Worm (Caenorhabditis elegans) whole organism, young adult: ENCODE data around the gene sbp-1.

Experiments
- B0019.2 ChIP-seq: fragments of 200-800 bp; sonication (Bioruptor generic); conservative IDR thresholded peaks from 2 replicates; pipeline ENCODE4 v1.3.6; 2022; ENCODE audit warnings: missing genetic modification reagents, missing genetic modification characterization, missing compliant biosample characterization
- F39B2.1 ChIP-seq: fragments of 200-800 bp; sonication (Bioruptor generic); IDR thresholded peaks from 2 replicates; pipeline ENCODE4 v1.3.6; 2022; ENCODE audit warnings: missing genetic modification reagents, missing genetic modification characterization, missing compliant biosample characterization
- ama-1 ChIP-seq, 3 experiments: fragments of 150-350 bp in 1 of 3; sonication (generic microtip) in 2 of 3; optimal IDR thresholded peaks; 2 replicates each; lab custom pipeline; 2014 to 2018; ENCODE audit warnings: missing biosample characterization in 2 of 3, missing genetic modification characterization in 2 of 3, missing genetic modification reagents in 2 of 3
- ets-4 ChIP-seq: fragments of 200-800 bp; sonication (Bioruptor generic); optimal IDR thresholded peaks from 2 replicates; lab custom pipeline; 2018; ENCODE audit warnings: mild to moderate bottlenecking, missing genetic modification characterization, missing compliant biosample characterization
- fkh-3 ChIP-seq: sonication (generic microtip); optimal IDR thresholded peaks from 2 replicates; lab custom pipeline; 2016; ENCODE audit warnings: mild to moderate bottlenecking, missing genetic modification characterization, missing compliant biosample characterization
- hmg-1.2 ChIP-seq: fragments of 200-800 bp; sonication (Bioruptor generic); IDR thresholded peaks from 2 replicates; pipeline ENCODE4 v1.3.6; 2022; ENCODE audit warnings: missing genetic modification reagents, missing genetic modification characterization, missing compliant biosample characterization
- hmg-20 ChIP-seq: fragments of 200-800 bp; sonication (Bioruptor generic); IDR thresholded peaks from 2 replicates; pipeline ENCODE4 v1.3.6; 2022; ENCODE audit warnings: missing genetic modification reagents, missing genetic modification characterization, missing compliant biosample characterization
- hrde-1 ChIP-seq: sonication (generic microtip); optimal IDR thresholded peaks from 2 replicates; lab custom pipeline; 2016; ENCODE audit warnings: missing genetic modification characterization, mild to moderate bottlenecking, missing compliant biosample characterization, moderate library complexity, missing genotype, missing genetic modification reagents, borderline replicate concordance
- let-607 ChIP-seq, 2 experiments: fragments of 200-800 bp in 1 of 2; sonication (Bioruptor generic) in 1 of 2; sonication (generic microtip) in 1 of 2; optimal IDR thresholded peaks; 2 replicates each; lab custom pipeline; 2016 to 2018; ENCODE audit warnings: mild to moderate bottlenecking in 2 of 2, missing compliant biosample characterization in 2 of 2, missing genetic modification characterization in 2 of 2, moderate library complexity in 2 of 2, missing genotype in 1 of 2
- madf-8 ChIP-seq: fragments of 200-800 bp; sonication (Bioruptor generic); conservative IDR thresholded peaks from 2 replicates; pipeline ENCODE4 v1.3.6; 2022; ENCODE audit warnings: missing genetic modification reagents, missing genetic modification characterization, missing compliant biosample characterization
- mcd-1 ChIP-seq: fragments of 200-800 bp; sonication (Bioruptor generic); IDR thresholded peaks from 2 replicates; pipeline ENCODE4 v1.3.6; 2022; ENCODE audit warnings: missing genetic modification reagents, missing genetic modification characterization, missing compliant biosample characterization
- nhr-80 ChIP-seq: sonication (generic microtip); optimal IDR thresholded peaks from 2 replicates; lab custom pipeline; 2016; ENCODE audit warnings: missing genetic modification characterization, missing compliant biosample characterization
- rec-8 ChIP-seq, 2 experiments: sonication (generic microtip); optimal IDR thresholded peaks; 2 replicates each; lab custom pipeline; 2016; ENCODE audit warnings: mild to moderate bottlenecking in 2 of 2, missing genetic modification characterization in 2 of 2, missing genetic modification reagents in 2 of 2, missing genotype in 2 of 2, missing biosample characterization in 1 of 2, missing compliant biosample characterization in 1 of 2, moderate library complexity in 1 of 2
- repo-1 ChIP-seq: sonication (generic microtip); optimal IDR thresholded peaks from 2 replicates; lab custom pipeline; 2017; ENCODE audit warnings: mild to moderate bottlenecking, missing genetic modification characterization, missing compliant biosample characterization
- snpc-3.4 ChIP-seq: sonication (generic microtip); optimal IDR thresholded peaks from 2 replicates; lab custom pipeline; 2017; ENCODE audit warnings: missing genetic modification characterization, mild to moderate bottlenecking, missing compliant biosample characterization, antibody characterized with exemption, moderate library complexity, missing genotype, missing genetic modification reagents
- snpc-4 ChIP-seq, 5 experiments: fragments of 150-350 bp in 1 of 5; sonication (generic microtip) in 4 of 5; optimal IDR thresholded peaks; 2 replicates each; lab custom pipeline; 2014 to 2018; ENCODE audit warnings: missing genetic modification characterization in 5 of 5, missing biosample characterization in 3 of 5, antibody characterized with exemption in 2 of 5, mild to moderate bottlenecking in 2 of 5, missing compliant biosample characterization in 2 of 5, missing genotype in 2 of 5, moderate library complexity in 2 of 5, missing genetic modification reagents in 1 of 5
- sptf-2 ChIP-seq: fragments of 200-800 bp; sonication (Bioruptor generic); optimal IDR thresholded peaks from 2 replicates; lab custom pipeline; 2018; ENCODE audit warnings: mild to moderate bottlenecking, missing genetic modification characterization, missing compliant biosample characterization
- unc-130 ChIP-seq: sonication (generic microtip); optimal IDR thresholded peaks from 2 replicates; lab custom pipeline; 2016; ENCODE audit warnings: missing genetic modification reagents, missing genetic modification characterization, missing compliant biosample characterization
- ztf-22 ChIP-seq: fragments of 200-800 bp; sonication (Bioruptor generic); optimal IDR thresholded peaks from 2 replicates; lab custom pipeline; 2018; ENCODE audit warnings: mild to moderate bottlenecking, missing genetic modification characterization, moderate library complexity, missing compliant biosample characterization
- ztf-28 ChIP-seq: fragments of 200-800 bp; sonication (Bioruptor generic); IDR thresholded peaks from 2 replicates; pipeline ENCODE4 v1.3.6; 2022; ENCODE audit warnings: missing genetic modification reagents, missing genetic modification characterization, missing compliant biosample characterization

Gene sbp-1

ce11 chrIII:11381922-11382321, 60.4 kb downstream of the sbp-1 start, which contains the start of gene subs-4:
Gene subs-4, plus strand, starts transcription at chrIII:11382222.
- no peak for TF ChIP-seq rec-8 (tag; optimal IDR thresholded peaks at IDR 0.05; lab: Kevin White, UChicago)
- TF ChIP-seq sptf-2 (GFP tag; lab: Kevin White, UChicago) = no peak
- no peak for TF ChIP-seq unc-130 (GFP tag; lab: Kevin White, UChicago)
- TF ChIP-seq hmg-20 (GFP tag; lab: Robert Waterston, UW) = no peak
- no peak for TF ChIP-seq fkh-3 (tag; lab: Kevin White, UChicago)

- no peak for TF ChIP-seq repo-1
- no peak for TF ChIP-seq mcd-1 (GFP tag; lab: Robert Waterston, UW)
- no peak for TF ChIP-seq ztf-22 (GFP tag; lab: Kevin White, UChicago)
- peak; percentile 54 to 80 for TF ChIP-seq let-607 (tag; optimal IDR thresholded peaks at IDR 0.05; lab: Kevin White, UChicago)
- TF ChIP-seq snpc-3.4 (tag; lab: Kevin White, UChicago) = no peak
- no peak for TF ChIP-seq F39B2.1
- no peak for TF ChIP-seq hmg-20 (GFP tag; lab: Robert Waterston, UW)
- TF ChIP-seq ztf-28 = no peak
- no peak for TF ChIP-seq ama-1 (optimal IDR thresholded peaks at IDR 0.05; lab: Kevin White, UChicago)
- no peak for TF ChIP-seq ama-1 (GFP tag; optimal IDR thresholded peaks at IDR 0.05; lab: Kevin White, UChicago)
- TF ChIP-seq hmg-1.2 (GFP tag; lab: Robert Waterston, UW) = peak; percentile 78
- TF ChIP-seq nhr-80 (tag; lab: Kevin White, UChicago) = no peak
Measured at ce11 chrIII:11380555-11380954, 61.8 kb downstream of the sbp-1 start.

- no peak for TF ChIP-seq snpc-4 (GFP tag; optimal IDR thresholded peaks at IDR 0.05; lab: Kevin White, UChicago)
- TF ChIP-seq snpc-4 (tag; optimal IDR thresholded peaks at IDR 0.05; lab: Kevin White, UChicago) = peak in 3 of 4 experiments; percentile 52 to 76 (median 60)
- TF ChIP-seq ama-1 (optimal IDR thresholded peaks at IDR 0.05; lab: Kevin White, UChicago) = no peak
- no peak for TF ChIP-seq ama-1 (GFP tag; optimal IDR thresholded peaks at IDR 0.05; lab: Kevin White, UChicago)
Measured at ce11 chrIII:11378910-11379309, 63.5 kb downstream of the sbp-1 start.

ce11 chrIII:11378450-11378849, 63.9 kb downstream of the sbp-1 start:
- TF ChIP-seq B0019.2 (GFP tag; lab: Robert Waterston, UW) (no peak), madf-8 (GFP tag; lab: Robert Waterston, UW) (no peak), snpc-4 (GFP tag; optimal IDR thresholded peaks at IDR 0.05; lab: Kevin White, UChicago) (no peak), snpc-4 (tag; optimal IDR thresholded peaks at IDR 0.05; lab: Kevin White, UChicago) (peak in 1 of 4 experiments; percentile 16), hrde-1 (no peak), ets-4 (GFP tag; lab: Kevin White, UChicago) (no peak)
